Worm (Caenorhabditis elegans) whole organism, L1 larva: ENCODE measurements around the gene oig-5.

Experiments
- ama-1 ChIP-seq: fragments of 150-350 bp; optimal IDR thresholded peaks from 2 replicates; lab custom pipeline; 2014
- ceh-8 ChIP-seq: fragments of 200-800 bp; sonication (Bioruptor generic); optimal IDR thresholded peaks from 2 replicates; lab custom pipeline; 2018; ENCODE audit warnings: mild to moderate bottlenecking, missing genetic modification characterization, moderate library complexity, missing compliant biosample characterization
- ces-1 ChIP-seq: fragments of 150-350 bp; optimal IDR thresholded peaks from 2 replicates; lab custom pipeline; 2014; ENCODE audit warnings: missing biosample characterization, missing genetic modification reagents, missing genetic modification characterization
- dpl-1 ChIP-seq, 3 experiments: fragments of 150-350 bp in 2 of 3; sonication (generic microtip) in 1 of 3; optimal IDR thresholded peaks; 2 replicates each; lab custom pipeline; 2014 to 2017; ENCODE audit warnings: missing biosample characterization in 3 of 3, missing genetic modification characterization in 3 of 3, missing genetic modification reagents in 3 of 3
- elt-2 ChIP-seq: sonication (generic microtip); optimal IDR thresholded peaks from 2 replicates; lab custom pipeline; 2016; ENCODE audit warnings: missing genetic modification characterization, mild to moderate bottlenecking, inconsistent platforms, missing compliant biosample characterization, missing genetic modification reagents
- hlh-4 ChIP-seq: sonication (generic microtip); optimal IDR thresholded peaks from 2 replicates; lab custom pipeline; 2016; ENCODE audit warnings: mild to moderate bottlenecking, missing genetic modification characterization, missing compliant biosample characterization
- isw-1 ChIP-seq: fragments of 200-800 bp; sonication (Bioruptor generic); IDR thresholded peaks from 2 replicates; pipeline ENCODE4 v1.3.6; 2022; ENCODE audit warnings: missing genetic modification characterization, missing compliant biosample characterization
- mdl-1 ChIP-seq, 2 experiments: fragments of 150-350 bp; optimal IDR thresholded peaks; 2 replicates each; lab custom pipeline; 2014 to 2017; ENCODE audit warnings: missing biosample characterization in 2 of 2, missing genetic modification characterization in 2 of 2, inconsistent platforms in 1 of 2
- nhr-12 ChIP-seq: sonication (generic microtip); optimal IDR thresholded peaks from 2 replicates; lab custom pipeline; 2017; ENCODE audit warnings: missing biosample characterization, missing genetic modification characterization
- nhr-20 ChIP-seq: sonication (generic microtip); optimal IDR thresholded peaks from 2 replicates; lab custom pipeline; 2016; ENCODE audit warnings: mild to moderate bottlenecking, missing genetic modification characterization, missing compliant biosample characterization
- nhr-28 ChIP-seq: fragments of 150-350 bp; optimal IDR thresholded peaks from 2 replicates; lab custom pipeline; 2014; ENCODE audit warnings: missing biosample characterization, missing genetic modification characterization
- nhr-77 ChIP-seq: fragments of 150-350 bp; optimal IDR thresholded peaks from 2 replicates; lab custom pipeline; 2014; ENCODE audit warnings: missing biosample characterization, missing genetic modification characterization

ce11 chrIV:14833537-14833936 lies 26.5 kb downstream of the oig-5 start:
- TF ChIP-seq ces-1 (no peak), ama-1 (lab: Kevin White, UChicago) (no peak), nhr-12 (no peak), isw-1 (GFP tag; lab: Robert Waterston, UW) (no peak), nhr-28 (tag; lab: Kevin White, UChicago) (no peak), ceh-8 (no peak), mdl-1 (tag; optimal IDR thresholded peaks at IDR 0.05; lab: Kevin White, UChicago) (no peak), elt-2 (tag; lab: Kevin White, UChicago) (no peak), nhr-20 (tag; lab: Kevin White, UChicago) (no peak), nhr-77 (tag; lab: Kevin White, UChicago) (no peak), dpl-1 (GFP tag; optimal IDR thresholded peaks at IDR 0.05; lab: Kevin White, UChicago) (no peak), hlh-4 (no peak)
